Worm (Caenorhabditis elegans) whole organism, L1 larva: Measurements from ENCODE around the gene K02E2.7.

Experiments
- C04F5.9 ChIP-seq: sonication (generic microtip); optimal IDR thresholded peaks from 2 replicates; lab custom pipeline; 2016; ENCODE audit warnings: missing genetic modification characterization, missing compliant biosample characterization
- C34B4.2 ChIP-seq: sonication (generic microtip); optimal IDR thresholded peaks from 2 replicates; lab custom pipeline; 2017; ENCODE audit warnings: mild to moderate bottlenecking, missing genetic modification characterization, missing compliant biosample characterization
- ama-1 ChIP-seq: fragments of 150-350 bp; optimal IDR thresholded peaks from 2 replicates; lab custom pipeline; 2014
- blmp-1 ChIP-seq: fragments of 150-350 bp; optimal IDR thresholded peaks from 2 replicates; lab custom pipeline; 2014; ENCODE audit warnings: missing biosample characterization, missing genetic modification characterization
- ceh-63 ChIP-seq: fragments of 200-800 bp; sonication (Bioruptor generic); optimal IDR thresholded peaks from 2 replicates; lab custom pipeline; 2018; ENCODE audit warnings: mild to moderate bottlenecking, missing genetic modification characterization, missing compliant biosample characterization
- ceh-82 ChIP-seq, 3 experiments: fragments of 150-350 bp in 1 of 3; sonication (generic microtip) in 2 of 3; optimal IDR thresholded peaks; 2 replicates each; lab custom pipeline; 2014 to 2017; ENCODE audit warnings: missing biosample characterization in 3 of 3, missing genetic modification characterization in 3 of 3
- fkh-8 ChIP-seq: sonication (generic microtip); optimal IDR thresholded peaks from 2 replicates; lab custom pipeline; 2016; ENCODE audit warnings: mild to moderate bottlenecking, missing genetic modification characterization, missing compliant biosample characterization
- mab-9 ChIP-seq: fragments of 200-800 bp; sonication (Bioruptor generic); IDR thresholded peaks from 2 replicates; pipeline ENCODE4 v1.3.6; 2022; ENCODE audit warnings: missing genetic modification reagents, missing genetic modification characterization, missing compliant biosample characterization
- mef-2 ChIP-seq: fragments of 150-350 bp; optimal IDR thresholded peaks from 2 replicates; lab custom pipeline; 2014; ENCODE audit warnings: missing biosample characterization, missing genetic modification characterization
- nhr-11 ChIP-seq: fragments of 150-350 bp; optimal IDR thresholded peaks from 2 replicates; lab custom pipeline; 2014; ENCODE audit warnings: missing biosample characterization, missing genetic modification characterization
- pqm-1 ChIP-seq: sonication (generic microtip); optimal IDR thresholded peaks from 3 replicates; lab custom pipeline; 2017; ENCODE audit warnings: missing biosample characterization, missing genetic modification characterization
- skn-1 ChIP-seq: fragments of 150-350 bp; optimal IDR thresholded peaks from 2 replicates; lab custom pipeline; 2014; ENCODE audit warnings: missing biosample characterization, missing genetic modification characterization

- no peak for TF ChIP-seq mab-9
- TF ChIP-seq nhr-11, result no peak
- no peak for TF ChIP-seq C34B4.2
- TF ChIP-seq ceh-82 (tag; optimal IDR thresholded peaks at IDR 0.05; lab: Kevin White, UChicago), result no peak
- TF ChIP-seq blmp-1 (tag; lab: Kevin White, UChicago), result no peak
- no peak for TF ChIP-seq skn-1 (tag; lab: Kevin White, UChicago)
- no peak for TF ChIP-seq C04F5.9 (tag; lab: Kevin White, UChicago)
- no peak for TF ChIP-seq pqm-1
- TF ChIP-seq ama-1, result no peak
- TF ChIP-seq ceh-63 (GFP tag; lab: Kevin White, UChicago), result no peak
- TF ChIP-seq fkh-8 (tag; lab: Kevin White, UChicago), result no peak
- no peak for TF ChIP-seq mef-2
Observed at ce11 chrV:20416790-20417189, 29.9 kb upstream of the K02E2.7 start.
